Fruit fly (Drosophila melanogaster) whole organism, larva: ENCODE measurements around the gene ck.

Experiments used
- noc ChIP-seq: fragments of 200-800 bp; sonication (Bioruptor generic); optimal IDR thresholded peaks from 3 replicates; lab custom pipeline; 2019; ENCODE audit warnings: missing biosample characterization, mild to moderate bottlenecking, missing genetic modification characterization, moderate library complexity

Gene ck

dm6 chr2L:15057225-15058117 lies at the start of gene ck:
Gene ck, minus strand, starts transcription at chr2L:15057862.
- TF ChIP-seq noc: no peak

dm6 chr2L:15107238-15107637 lies 49.6 kb upstream of the ck start:
- TF ChIP-seq noc: no peak

- TF ChIP-seq noc: no peak
These were observed 48.4 kb upstream of the ck start for dm6 chr2L:15106100-15106499.

- TF ChIP-seq noc: no peak
These were observed 16.8 kb upstream of the ck start, which contains the start of gene wwk for dm6 chr2L:15074465-15074864. Gene wwk, plus strand, starts transcription at chr2L:15074776.

dm6 chr2L:15070216-15070615 lies 12.6 kb upstream of the ck start, which contains the start of gene vig:
Gene vig, minus strand, starts transcription at chr2L:15070316.
- TF ChIP-seq noc: no peak

- TF ChIP-seq noc: peak; percentile 47
These were observed 10.2 kb upstream of the ck start for dm6 chr2L:15067832-15068231.

- TF ChIP-seq noc: no peak
These were observed 8.5 kb upstream of the ck start for dm6 chr2L:15066141-15066540.

- TF ChIP-seq noc: no peak
These were observed 8.0 kb upstream of the ck start for dm6 chr2L:15065663-15066062.

- no peak for TF ChIP-seq noc
These were observed 4.4 kb upstream of the ck start for dm6 chr2L:15062095-15062494.

- no peak for TF ChIP-seq noc
These were observed 3.7 kb upstream of the ck start, which contains the start of the genes solo and vas for dm6 chr2L:15061368-15061767. Gene solo, plus strand, starts transcription at chr2L:15061656. Gene vas, plus strand, starts transcription at chr2L:15061656.

dm6 chr2L:15060580-15061005 lies 2.9 kb upstream of the ck start, which contains the start of gene TfIIS:
Gene TfIIS, minus strand, starts transcription at chr2L:15060757.
- TF ChIP-seq noc: no peak

dm6 chr2L:15059000-15059399 lies 1.3 kb upstream of the ck start:
- no peak for TF ChIP-seq noc

dm6 chr2L:15058118-15058402 lies 398 bp upstream of the ck start, which contains the start of gene CG33679:
Gene CG33679, plus strand, starts transcription at chr2L:15058303.
- TF ChIP-seq noc: no peak

dm6 chr2L:15056359-15057220 lies 1.1 kb downstream of the ck start:
- TF ChIP-seq noc: peak; percentile 65

- no peak for TF ChIP-seq noc
These were observed 2.6 kb downstream of the ck start for dm6 chr2L:15055105-15055504.

dm6 chr2L:15052805-15053388 lies 4.8 kb downstream of the ck start:
- no peak for TF ChIP-seq noc

dm6 chr2L:15043718-15044117 lies 13.9 kb downstream of the ck start:
- TF ChIP-seq noc: no peak
